Worm (Caenorhabditis elegans) whole organism, midembryonic: Measurements from ENCODE around the gene deg-3.

Experiments used
- T22C8.4 ChIP-seq: fragments of 200-800 bp; sonication (Bioruptor generic); IDR thresholded peaks from 2 replicates; pipeline ENCODE4 v1.3.6; 2022; ENCODE audit warnings: missing genetic modification characterization, missing compliant biosample characterization
- cog-1 ChIP-seq: sonication (generic microtip); optimal IDR thresholded peaks from 2 replicates; lab custom pipeline; 2016; ENCODE audit warnings: missing genetic modification characterization, missing compliant biosample characterization
- flt-1 ChIP-seq: fragments of 200-800 bp; sonication (Bioruptor generic); IDR thresholded peaks from 2 replicates; pipeline ENCODE4 v1.3.6; 2022; ENCODE audit warnings: missing genetic modification characterization, missing compliant biosample characterization
- klf-2 ChIP-seq: fragments of 200-800 bp; sonication (Bioruptor generic); conservative IDR thresholded peaks from 2 replicates; pipeline ENCODE4 v1.3.6; 2022; ENCODE audit warnings: missing genetic modification reagents, missing genetic modification characterization, missing compliant biosample characterization
- med-1 ChIP-seq: sonication (generic microtip); optimal IDR thresholded peaks from 2 replicates; lab custom pipeline; 2017; ENCODE audit warnings: missing genetic modification characterization, mild to moderate bottlenecking, missing compliant biosample characterization, antibody characterized with exemption, missing genetic modification reagents; ENCODE audit not compliant: insufficient read depth
- ztf-29 ChIP-seq: fragments of 200-800 bp; sonication (Bioruptor generic); IDR thresholded peaks from 2 replicates; pipeline ENCODE4 v1.3.6; 2022; ENCODE audit warnings: missing genetic modification reagents, missing genetic modification characterization, missing compliant biosample characterization

ce11 chrV:11373918-11374317 lies 41.0 kb downstream of the deg-3 start:
- no peak for TF ChIP-seq cog-1 (tag; lab: Kevin White, UChicago)
- TF ChIP-seq ztf-29 (GFP tag; lab: Robert Waterston, UW), result no peak
- no peak for TF ChIP-seq med-1 (GFP tag; lab: Kevin White, UChicago)
- no peak for TF ChIP-seq flt-1 (GFP tag; lab: Robert Waterston, UW)
- no peak for TF ChIP-seq T22C8.4 (GFP tag; lab: Robert Waterston, UW)
- TF ChIP-seq klf-2, result no peak
